Worm (Caenorhabditis elegans): ENCODE results near the gene sre-6.

sre-6 gene

ce11 chrV:10719833-10720170, 42.8 kb downstream of the sre-6 start (continued):
- no peak for TF ChIP-seq hlh-4 (tag; optimal IDR thresholded peaks at IDR 0.05)
- peak; percentile 72 for TF ChIP-seq rnt-1 (tag; optimal IDR thresholded peaks at IDR 0.05)
- TF ChIP-seq xbp-1 (tag; optimal IDR thresholded peaks at IDR 0.05): peak; percentile 51
- TF ChIP-seq ceh-88 (GFP tag; IDR thresholded peaks at IDR 0.05): no peak
- TF ChIP-seq mdl-1 (tag; optimal IDR thresholded peaks at IDR 0.05): peak in 1 of 2 experiments; percentile 97
- peak; percentile 76 for TF ChIP-seq nhr-90 (tag; optimal IDR thresholded peaks at IDR 0.05; ENCODE audit: poor library complexity)
- TF ChIP-seq nhr-71 (tag; optimal IDR thresholded peaks at IDR 0.05): peak; percentile 92
- TF ChIP-seq pax-3 (tag; optimal IDR thresholded peaks at IDR 0.05): peak; percentile 76
- no peak for TF ChIP-seq tlp-1 (tag; optimal IDR thresholded peaks at IDR 0.05)
- TF ChIP-seq nhr-237 (tag; optimal IDR thresholded peaks at IDR 0.05): no peak

- TF ChIP-seq nhr-19 (GFP tag; conservative IDR thresholded peaks at IDR 0.05): peak; percentile 52
- no peak for TF ChIP-seq pag-3 (tag; optimal IDR thresholded peaks at IDR 0.05; ENCODE audit: borderline replicate concordance, insufficient read depth)
- TF ChIP-seq nhr-84 (tag; optimal IDR thresholded peaks at IDR 0.05): no peak
- no peak for TF ChIP-seq C34B4.2 (tag; optimal IDR thresholded peaks at IDR 0.05)
- peak; percentile 8 for TF ChIP-seq fkh-8 (tag; optimal IDR thresholded peaks at IDR 0.05)
- no peak for TF ChIP-seq dpl-1 (GFP tag; optimal IDR thresholded peaks at IDR 0.05)
- no peak for TF ChIP-seq hlh-4 (tag; optimal IDR thresholded peaks at IDR 0.05)
- peak; percentile 14 for TF ChIP-seq xbp-1 (tag; optimal IDR thresholded peaks at IDR 0.05)
- no peak for TF ChIP-seq jun-1 (tag; optimal IDR thresholded peaks at IDR 0.05)
- no peak for TF ChIP-seq sptf-1 (tag; optimal IDR thresholded peaks at IDR 0.05)
- TF ChIP-seq nhr-47 (tag; optimal IDR thresholded peaks at IDR 0.05): peak; percentile 25
- peak; percentile 65 for TF ChIP-seq nhr-71 (tag; optimal IDR thresholded peaks at IDR 0.05)
- no peak for TF ChIP-seq lin-13 (GFP tag; optimal IDR thresholded peaks at IDR 0.05)
- no peak for TF ChIP-seq nhr-77 (tag; optimal IDR thresholded peaks at IDR 0.05)
- TF ChIP-seq egl-13 (tag; optimal IDR thresholded peaks at IDR 0.05): peak; percentile 31
- no peak for TF ChIP-seq aha-1 (tag; optimal IDR thresholded peaks at IDR 0.05)
- TF ChIP-seq ceh-90 (tag; optimal IDR thresholded peaks at IDR 0.05): no peak
- TF ChIP-seq rnt-1 (tag; optimal IDR thresholded peaks at IDR 0.05): peak; percentile 82
- no peak for TF ChIP-seq ztf-4 (tag; optimal IDR thresholded peaks at IDR 0.05)
- no peak for TF ChIP-seq unc-86 (tag; optimal IDR thresholded peaks at IDR 0.05)
- peak; percentile 40 for TF ChIP-seq unc-130 (tag; optimal IDR thresholded peaks at IDR 0.05)
- TF ChIP-seq lin-35 (GFP tag; optimal IDR thresholded peaks at IDR 0.05): peak in 1 of 2 experiments; percentile 10
- TF ChIP-seq alr-1 (tag; optimal IDR thresholded peaks at IDR 0.05; ENCODE audit: borderline replicate concordance): no peak
- no peak for TF ChIP-seq irx-1 (tag; optimal IDR thresholded peaks at IDR 0.05)
- no peak for TF ChIP-seq pqm-1 (tag; optimal IDR thresholded peaks at IDR 0.05)
- TF ChIP-seq sox-4 (tag; optimal IDR thresholded peaks at IDR 0.05): no peak
- no peak for TF ChIP-seq fkh-4 (tag; optimal IDR thresholded peaks at IDR 0.05; ENCODE audit: borderline replicate concordance)
- TF ChIP-seq mep-1 (tag; optimal IDR thresholded peaks at IDR 0.05): no peak
- TF ChIP-seq swsn-7 (tag; optimal IDR thresholded peaks at IDR 0.05): no peak
- TF ChIP-seq grh-1 (GFP tag; IDR thresholded peaks at IDR 0.05): no peak
- no peak for TF ChIP-seq elt-3 (tag; optimal IDR thresholded peaks at IDR 0.05)
- no peak for TF ChIP-seq ceh-88 (GFP tag; IDR thresholded peaks at IDR 0.05)
- TF ChIP-seq fkh-10 (GFP tag; optimal IDR thresholded peaks at IDR 0.05): no peak
- TF ChIP-seq elt-2 (tag; optimal IDR thresholded peaks at IDR 0.05): no peak
- no peak for TF ChIP-seq egl-27 (tag; optimal IDR thresholded peaks at IDR 0.05)
- TF ChIP-seq ztf-11 (tag; optimal IDR thresholded peaks at IDR 0.05): no peak
- no peak for TF ChIP-seq blmp-1 (tag; optimal IDR thresholded peaks at IDR 0.05)
- peak in 1 of 2 experiments; percentile 24 for TF ChIP-seq mdl-1 (tag; optimal IDR thresholded peaks at IDR 0.05)
- peak; percentile 31 for TF ChIP-seq C16A3.4 (tag; optimal IDR thresholded peaks at IDR 0.05)
- no peak for TF ChIP-seq pax-3 (tag; optimal IDR thresholded peaks at IDR 0.05)
- TF ChIP-seq mef-2 (tag; optimal IDR thresholded peaks at IDR 0.05): no peak
- no peak for TF ChIP-seq zag-1 (tag; optimal IDR thresholded peaks at IDR 0.05)
- no peak for TF ChIP-seq ceh-8 (GFP tag; optimal IDR thresholded peaks at IDR 0.05)
- TF ChIP-seq hpl-2 (GFP tag; optimal IDR thresholded peaks at IDR 0.05): no peak
- no peak for TF ChIP-seq efl-1 (optimal IDR thresholded peaks at IDR 0.05)
- TF ChIP-seq efl-1 (GFP tag; optimal IDR thresholded peaks at IDR 0.05 in 1 of 2): peak in 1 of 2 experiments; percentile 59
Observed at ce11 chrV:10719019-10719832, 43.4 kb downstream of the sre-6 start.
